Fruit fly (Drosophila melanogaster) whole organism, embryonic: ENCODE results near the gene Msh6.

ENCODE experiments used
- Antp ChIP-seq: fragments of 200-800 bp; sonication (Bioruptor generic); optimal IDR thresholded peaks from 3 replicates; lab custom pipeline; 2016; ENCODE audit warnings: missing biosample characterization, missing genetic modification characterization
- CG10654 ChIP-seq: fragments of 200-800 bp; sonication (Bioruptor generic); optimal IDR thresholded peaks from 2 replicates; lab custom pipeline; 2016; ENCODE audit warnings: missing biosample characterization, missing genetic modification characterization
- CG12104 ChIP-seq: fragments of 200-800 bp; sonication (Bioruptor generic); optimal IDR thresholded peaks from 3 replicates; lab custom pipeline; 2016; ENCODE audit warnings: missing biosample characterization, missing genetic modification characterization
- CG13296 ChIP-seq: fragments of 200-800 bp; sonication (Bioruptor generic); optimal IDR thresholded peaks from 3 replicates; lab custom pipeline; 2018; ENCODE audit warnings: missing biosample characterization, mild to moderate bottlenecking, missing genetic modification characterization
- CG14050 ChIP-seq: fragments of 200-800 bp; sonication (Bioruptor generic); IDR thresholded peaks from 3 replicates; pipeline ENCODE4 v1.3.6; 2022; ENCODE audit warnings: missing biosample characterization, missing genetic modification characterization
- CG14965 ChIP-seq: fragments of 200-800 bp; sonication (Bioruptor generic); optimal IDR thresholded peaks from 2 replicates; lab custom pipeline; 2016; ENCODE audit warnings: missing biosample characterization, missing genetic modification characterization, borderline replicate concordance
- CG1602 ChIP-seq: fragments of 200-800 bp; sonication (Bioruptor generic); optimal IDR thresholded peaks from 3 replicates; lab custom pipeline; 2016; ENCODE audit warnings: missing biosample characterization, missing genetic modification characterization
- CG17361 ChIP-seq: fragments of 200-800 bp; sonication (Bioruptor generic); IDR thresholded peaks from 3 replicates; pipeline ENCODE4 v1.3.6; 2022; ENCODE audit warnings: missing biosample characterization, missing genetic modification characterization
- CG17612 ChIP-seq: fragments of 200-800 bp; sonication (Bioruptor generic); IDR thresholded peaks from 2 replicates; pipeline ENCODE4 v1.3.6; 2022; ENCODE audit warnings: missing biosample characterization, missing genetic modification characterization
- CG18262 ChIP-seq: fragments of 200-800 bp; optimal IDR thresholded peaks from 3 replicates; lab custom pipeline; 2019; ENCODE audit warnings: missing biosample characterization, mild to moderate bottlenecking, missing genetic modification characterization, moderate library complexity
- CG30403 ChIP-seq: fragments of 200-800 bp; sonication (Bioruptor generic); optimal IDR thresholded peaks from 3 replicates; lab custom pipeline; 2016; ENCODE audit warnings: missing biosample characterization, missing genetic modification characterization
- CG34376 ChIP-seq: fragments of 200-800 bp; sonication (Bioruptor generic); optimal IDR thresholded peaks from 2 replicates; lab custom pipeline; 2018; ENCODE audit warnings: missing biosample characterization, mild to moderate bottlenecking, missing genetic modification characterization
- CG6272 ChIP-seq: fragments of 200-800 bp; sonication (Bioruptor generic); IDR thresholded peaks from 2 replicates; pipeline ENCODE4 v1.3.6; 2022; ENCODE audit warnings: missing biosample characterization, missing genetic modification characterization
- CG6689 ChIP-seq: fragments of 200-800 bp; sonication (Bioruptor generic); IDR thresholded peaks from 2 replicates; pipeline ENCODE4 v1.3.6; 2022; ENCODE audit warnings: missing biosample characterization, missing genetic modification characterization
- CG6854 ChIP-seq: fragments of 200-800 bp; sonication (Bioruptor generic); optimal IDR thresholded peaks from 3 replicates; lab custom pipeline; 2017; ENCODE audit warnings: missing biosample characterization, mild to moderate bottlenecking, missing genetic modification characterization
- CG7786 ChIP-seq: fragments of 200-800 bp; sonication (Bioruptor generic); optimal IDR thresholded peaks from 2 replicates; lab custom pipeline; 2016; ENCODE audit warnings: missing biosample characterization, missing genetic modification characterization
- CG8089 ChIP-seq: fragments of 200-800 bp; sonication (Bioruptor generic); optimal IDR thresholded peaks from 3 replicates; lab custom pipeline; 2016; ENCODE audit warnings: missing biosample characterization, missing genetic modification characterization
- CG9727 ChIP-seq: fragments of 200-800 bp; sonication (Bioruptor generic); optimal IDR thresholded peaks from 3 replicates; lab custom pipeline; 2017; ENCODE audit warnings: missing biosample characterization, mild to moderate bottlenecking, missing genetic modification characterization
- Camta ChIP-seq: fragments of 200-800 bp; sonication (Bioruptor generic); optimal IDR thresholded peaks from 2 replicates; lab custom pipeline; 2016; ENCODE audit warnings: missing biosample characterization, missing genetic modification characterization
- Dfd ChIP-seq, 2 experiments: fragments of >200 bp; optimal IDR thresholded peaks; 2 replicates each; lab custom pipeline; 2017; ENCODE audit warnings: missing biosample characterization in 2 of 2, missing genetic modification characterization in 2 of 2
- Fer2 ChIP-seq: fragments of 200-800 bp; sonication (Bioruptor generic); optimal IDR thresholded peaks from 2 replicates; lab custom pipeline; 2018; ENCODE audit warnings: missing biosample characterization, mild to moderate bottlenecking, missing genetic modification characterization, moderate library complexity
- Gug ChIP-seq: fragments of 200-800 bp; sonication (Bioruptor generic); IDR thresholded peaks from 4 replicates; pipeline ENCODE4 v1.3.6; 2022; ENCODE audit warnings: missing biosample characterization, missing genetic modification characterization
- HLH54F ChIP-seq: fragments of 200-800 bp; sonication (Bioruptor generic); optimal IDR thresholded peaks from 3 replicates; lab custom pipeline; 2016; ENCODE audit warnings: missing biosample characterization, missing genetic modification characterization
- Hr39 ChIP-seq: fragments of >200 bp; optimal IDR thresholded peaks from 2 replicates; lab custom pipeline; 2017
- Kr ChIP-seq: fragments of 200-800 bp; sonication (Bioruptor generic); optimal IDR thresholded peaks from 2 replicates; lab custom pipeline; 2017; ENCODE audit warnings: missing biosample characterization, mild to moderate bottlenecking, missing genetic modification characterization
- Myb ChIP-seq: fragments of 200-800 bp; sonication (Bioruptor generic); optimal IDR thresholded peaks from 2 replicates; lab custom pipeline; 2016; ENCODE audit warnings: missing biosample characterization, missing genetic modification characterization
- NC2β ChIP-seq: fragments of 200-800 bp; sonication (Bioruptor generic); optimal IDR thresholded peaks from 2 replicates; lab custom pipeline; 2016; ENCODE audit warnings: missing biosample characterization, missing genetic modification characterization
- NfI ChIP-seq: fragments of 200-800 bp; sonication (Bioruptor generic); optimal IDR thresholded peaks from 3 replicates; lab custom pipeline; 2018; ENCODE audit warnings: missing biosample characterization, mild to moderate bottlenecking, missing genetic modification characterization, moderate library complexity
- Sox102F ChIP-seq: fragments of 200-800 bp; sonication (Bioruptor generic); optimal IDR thresholded peaks from 2 replicates; lab custom pipeline; 2018; ENCODE audit warnings: missing biosample characterization, mild to moderate bottlenecking, missing genetic modification characterization, moderate library complexity
- Sry-δ ChIP-seq: fragments of 200-800 bp; sonication (Bioruptor generic); optimal IDR thresholded peaks from 2 replicates; lab custom pipeline; 2016; ENCODE audit warnings: missing biosample characterization, missing genetic modification characterization
- Stat92E ChIP-seq, 3 experiments: fragments of >200 bp in 2 of 3; fragments of 200-800 bp in 1 of 3; sonication (Bioruptor generic) in 1 of 3; optimal IDR thresholded peaks; 2 replicates each; lab custom pipeline; 2017 to 2019; ENCODE audit warnings: missing biosample characterization in 3 of 3, missing genetic modification characterization in 3 of 3, mild to moderate bottlenecking in 1 of 3, moderate library complexity in 1 of 3
- TFAM ChIP-seq: fragments of 200-800 bp; sonication (Bioruptor generic); optimal IDR thresholded peaks from 2 replicates; lab custom pipeline; 2017; ENCODE audit warnings: missing biosample characterization, missing genetic modification characterization, inconsistent platforms
- Vsx1 ChIP-seq: fragments of 200-800 bp; sonication (Bioruptor generic); optimal IDR thresholded peaks from 2 replicates; lab custom pipeline; 2017; ENCODE audit warnings: missing biosample characterization, mild to moderate bottlenecking, missing genetic modification characterization, missing genetic modification reagents
- bcd ChIP-seq: fragments of 200-800 bp; sonication (Bioruptor generic); optimal IDR thresholded peaks from 2 replicates; lab custom pipeline; 2017; ENCODE audit warnings: missing biosample characterization, mild to moderate bottlenecking, missing genetic modification characterization
- chm ChIP-seq: fragments of 200-800 bp; sonication (Bioruptor generic); IDR thresholded peaks from 2 replicates; pipeline ENCODE4 v1.3.6; 2022; ENCODE audit warnings: missing biosample characterization, missing genetic modification characterization
- croc ChIP-seq: fragments of 200-800 bp; sonication (Bioruptor generic); conservative IDR thresholded peaks from 3 replicates; pipeline ENCODE4 v1.3.6; 2022; ENCODE audit warnings: missing biosample characterization, missing genetic modification characterization
- da ChIP-seq: fragments of 200-800 bp; sonication (Bioruptor generic); optimal IDR thresholded peaks from 2 replicates; lab custom pipeline; 2016; ENCODE audit warnings: missing biosample characterization, missing genetic modification characterization
- dmrt11E ChIP-seq: fragments of 200-800 bp; sonication (Bioruptor generic); optimal IDR thresholded peaks from 3 replicates; lab custom pipeline; 2018; ENCODE audit warnings: missing biosample characterization, mild to moderate bottlenecking, missing genetic modification characterization, moderate library complexity
- grn ChIP-seq: fragments of 200-800 bp; sonication (Bioruptor generic); optimal IDR thresholded peaks from 3 replicates; lab custom pipeline; 2017; ENCODE audit warnings: missing biosample characterization, missing genetic modification characterization
- her ChIP-seq: fragments of 200-800 bp; sonication (Bioruptor generic); optimal IDR thresholded peaks from 2 replicates; lab custom pipeline; 2016; ENCODE audit warnings: missing biosample characterization, missing genetic modification characterization
- pan ChIP-seq, 4 experiments: fragments of >200 bp in 3 of 4; fragments of 200-800 bp in 1 of 4; sonication (Bioruptor generic) in 1 of 4; optimal IDR thresholded peaks in 3 of 4; IDR thresholded peaks in 1 of 4; 2 replicates each; pipeline versions ENCODE4 v1.3.6 to Lab custom; 2017 to 2022; ENCODE audit warnings: missing biosample characterization in 2 of 4, missing genetic modification characterization in 2 of 4, mixed read lengths in 1 of 4
- pita ChIP-seq: fragments of 200-800 bp; sonication (Bioruptor generic); optimal IDR thresholded peaks from 2 replicates; lab custom pipeline; 2017; ENCODE audit warnings: missing biosample characterization, mild to moderate bottlenecking, missing genetic modification characterization
- ranshi ChIP-seq: fragments of 200-800 bp; sonication (Bioruptor generic); IDR thresholded peaks from 2 replicates; pipeline ENCODE4 v1.3.6; 2022; ENCODE audit warnings: missing biosample characterization, missing genetic modification characterization
- sisA ChIP-seq: fragments of 200-800 bp; sonication (Bioruptor generic); IDR thresholded peaks from 2 replicates; pipeline ENCODE4 v1.3.6; 2022; ENCODE audit warnings: missing biosample characterization, missing genetic modification characterization
- slbo ChIP-seq: fragments of 200-800 bp; sonication (Bioruptor generic); IDR thresholded peaks from 2 replicates; pipeline ENCODE4 v1.3.6; 2022; ENCODE audit warnings: missing biosample characterization, missing genetic modification characterization
- tgo ChIP-seq: fragments of 200-800 bp; sonication (Bioruptor generic); IDR thresholded peaks from 3 replicates; pipeline ENCODE4 v1.3.6; 2022; ENCODE audit warnings: missing biosample characterization, missing genetic modification characterization
- twi ChIP-seq: fragments of 200-800 bp; optimal IDR thresholded peaks from 2 replicates; lab custom pipeline; 2019; ENCODE audit warnings: missing biosample characterization, mild to moderate bottlenecking, missing genetic modification characterization, moderate library complexity
- z ChIP-seq: fragments of 200-800 bp; sonication (Bioruptor generic); IDR thresholded peaks from 3 replicates; pipeline ENCODE4 v1.3.6; 2022; ENCODE audit warnings: missing biosample characterization, missing genetic modification characterization
- zen ChIP-seq: fragments of 200-800 bp; sonication (Bioruptor generic); optimal IDR thresholded peaks from 3 replicates; lab custom pipeline; 2018; ENCODE audit warnings: missing biosample characterization, mild to moderate bottlenecking, missing genetic modification characterization, moderate library complexity

Gene Msh6

dm6 chr3L:15158330-15159114 is at the start of gene Msh6, which contains the start of gene Prp31 (continued):
- no peak for TF ChIP-seq CG14965
- no peak for TF ChIP-seq da (GFP tag; lab: Kevin White, UChicago)
- no peak for TF ChIP-seq z (GFP tag; lab: Robert Waterston, UW)
- peak; percentile 72 for TF ChIP-seq twi (tag; lab: Kevin White, UChicago)
- TF ChIP-seq zen, result peak; percentile 53
- TF ChIP-seq CG34376, result no peak
- peak; percentile 44 for TF ChIP-seq Myb
- peak; percentile 68 for TF ChIP-seq NfI (GFP tag; lab: Kevin White, UChicago)
- no peak for TF ChIP-seq Dfd (GFP tag; optimal IDR thresholded peaks at IDR 0.05; lab: Kevin White, UChicago)
- TF ChIP-seq croc, result peak; percentile 60
- TF ChIP-seq CG17612, result no peak
- TF ChIP-seq her (GFP tag; lab: Kevin White, UChicago), result no peak
- peak; percentile 82 for TF ChIP-seq CG17361
- TF ChIP-seq chm (GFP tag; lab: Robert Waterston, UW), result peak; percentile 30; the same call in 1 of the 2 replicates
- TF ChIP-seq Kr (GFP tag; lab: Kevin White, UChicago), result no peak
- TF ChIP-seq tgo (GFP tag; lab: Robert Waterston, UW), result peak; percentile 63
- peak; percentile 52 for TF ChIP-seq CG10654
- TF ChIP-seq CG9727 (GFP tag; lab: Kevin White, UChicago), result peak; percentile 75
- TF ChIP-seq NC2β (GFP tag; lab: Kevin White, UChicago), result peak; percentile 64
- TF ChIP-seq bcd, result peak; percentile 74
- TF ChIP-seq Sry-δ (GFP tag; lab: Kevin White, UChicago), result peak; percentile 48
- peak; percentile 26; the same call in 1 of the 2 replicates for TF ChIP-seq CG6272
- TF ChIP-seq sisA (GFP tag; lab: Robert Waterston, UW), result peak; percentile 66
- TF ChIP-seq Camta (GFP tag; lab: Kevin White, UChicago), result peak; percentile 75
- peak; percentile 24 for TF ChIP-seq CG13296 (GFP tag; lab: Kevin White, UChicago)
- TF ChIP-seq TFAM (GFP tag; lab: Kevin White, UChicago), result no peak
- TF ChIP-seq grn (GFP tag; lab: Kevin White, UChicago), result no peak
- TF ChIP-seq CG6689, result peak; percentile 63
- peak; percentile 64 for TF ChIP-seq CG12104 (GFP tag; lab: Kevin White, UChicago)
- TF ChIP-seq pita, result no peak
- TF ChIP-seq Gug (GFP tag; lab: Robert Waterston, UW), result no peak; the same call in 3 of the 4 replicates
- peak; percentile 43 for TF ChIP-seq Fer2
- TF ChIP-seq Hr39, result no peak
- peak; percentile 45; the same call in 2 of the 3 replicates for TF ChIP-seq CG14050 (GFP tag; lab: Robert Waterston, UW)
- TF ChIP-seq CG30403 (GFP tag; lab: Kevin White, UChicago), result peak; percentile 80
- no peak for TF ChIP-seq CG6854 (GFP tag; lab: Kevin White, UChicago)
- no peak for TF ChIP-seq Stat92E (GFP tag; optimal IDR thresholded peaks at IDR 0.05; lab: Kevin White, UChicago)
- TF ChIP-seq ranshi (GFP tag; lab: Robert Waterston, UW), result peak; percentile 67; the same call in 1 of the 2 replicates
- peak; percentile 29 for TF ChIP-seq Antp (GFP tag; lab: Kevin White, UChicago)
- TF ChIP-seq dmrt11E, result peak; percentile 79
- TF ChIP-seq Vsx1 (GFP tag; lab: Kevin White, UChicago), result no peak
- TF ChIP-seq HLH54F (GFP tag; lab: Kevin White, UChicago), result peak; percentile 69
- TF ChIP-seq CG7786 (GFP tag; lab: Kevin White, UChicago), result peak; percentile 77
- TF ChIP-seq slbo (GFP tag; lab: Robert Waterston, UW), result peak; percentile 79
- peak; percentile 78 for TF ChIP-seq CG1602 (GFP tag; lab: Kevin White, UChicago)
- peak; percentile 18 for TF ChIP-seq CG8089
- TF ChIP-seq Sox102F, result peak; percentile 75
- TF ChIP-seq CG18262, result peak; percentile 70
- no peak for TF ChIP-seq pan (optimal IDR thresholded peaks at IDR 0.05; lab: Kevin White, UChicago)
- peak in 1 of 2 experiments; percentile 38 for TF ChIP-seq pan (GFP tag; optimal IDR thresholded peaks at IDR 0.05 in 1 of 2, IDR thresholded peaks at IDR 0.05 in 1 of 2)
